Worm (Caenorhabditis elegans): ENCODE results near the gene F59B1.10.
"Not testable (repeated sequence)": the region's sequence is repeated elsewhere in the genome, so short reads cannot be mapped to it uniquely, and the experiment has no call there.

Gene F59B1.10

DNA sequence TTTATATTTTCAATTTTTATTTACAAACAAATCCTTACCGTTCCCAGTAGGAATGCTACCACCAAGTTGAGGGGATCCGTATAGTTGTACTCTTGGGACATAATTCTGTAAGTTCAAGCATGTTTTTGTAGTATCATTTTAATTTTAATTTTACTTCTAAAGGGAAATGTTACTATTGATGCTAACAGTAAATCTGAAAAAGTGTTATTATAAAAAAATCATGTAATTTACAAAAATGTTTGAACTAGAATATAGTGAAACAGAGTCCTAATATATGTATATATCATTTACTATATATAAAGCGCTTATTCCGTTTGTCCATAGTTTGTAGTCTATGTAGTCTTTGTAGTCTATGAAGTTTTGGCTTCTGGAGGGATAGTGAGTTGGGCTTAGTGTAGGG, 27.2 kb downstream of the F59B1.10 start, which contains the start of gene srx-93:
Gene srx-93 (minus strand): TSS at position 101 of the 400 bp plus-strand sequence.
- not testable (repeated sequence) for TF ChIP-seq ceh-31, ets-4, nfya-1 (tag; optimal IDR thresholded peaks at IDR 0.05)

DNA sequence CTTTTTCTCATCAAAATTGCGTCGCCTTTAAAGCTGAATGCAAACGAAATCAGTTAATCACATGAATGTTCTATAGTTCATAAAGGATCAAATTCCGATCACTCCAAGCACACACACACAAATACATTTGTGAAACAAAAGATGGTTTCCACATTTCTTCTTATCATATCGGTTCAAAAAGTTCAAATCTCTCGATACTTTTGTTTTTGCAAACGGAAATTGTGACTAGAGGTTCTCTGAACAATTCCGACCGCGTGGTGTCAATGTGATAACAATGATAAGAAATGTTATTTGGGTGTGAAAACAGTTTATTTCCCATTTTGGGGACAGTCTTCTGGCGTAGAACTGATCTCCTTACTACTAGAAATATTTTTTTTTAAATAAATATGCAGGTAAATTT, 30.9 kb downstream of the F59B1.10 start:
- TF ChIP-seq ceh-14 (tag; optimal IDR thresholded peaks at IDR 0.05): no peak
- TF ChIP-seq fkh-6 (tag; optimal IDR thresholded peaks at IDR 0.05): no peak
- no peak for TF ChIP-seq hlh-13 (GFP tag; optimal IDR thresholded peaks at IDR 0.05)
- TF ChIP-seq ahr-1 (tag; optimal IDR thresholded peaks at IDR 0.05): no peak
- TF ChIP-seq nfya-1 (tag; optimal IDR thresholded peaks at IDR 0.05): no peak
- no peak for TF ChIP-seq sox-2 (GFP tag; IDR thresholded peaks at IDR 0.05)
- no peak for TF ChIP-seq gmeb-2 (tag; optimal IDR thresholded peaks at IDR 0.05)
- TF ChIP-seq hlh-6 (tag; optimal IDR thresholded peaks at IDR 0.05): no peak
- no peak for TF ChIP-seq ceh-48 (tag; optimal IDR thresholded peaks at IDR 0.05)

DNA sequence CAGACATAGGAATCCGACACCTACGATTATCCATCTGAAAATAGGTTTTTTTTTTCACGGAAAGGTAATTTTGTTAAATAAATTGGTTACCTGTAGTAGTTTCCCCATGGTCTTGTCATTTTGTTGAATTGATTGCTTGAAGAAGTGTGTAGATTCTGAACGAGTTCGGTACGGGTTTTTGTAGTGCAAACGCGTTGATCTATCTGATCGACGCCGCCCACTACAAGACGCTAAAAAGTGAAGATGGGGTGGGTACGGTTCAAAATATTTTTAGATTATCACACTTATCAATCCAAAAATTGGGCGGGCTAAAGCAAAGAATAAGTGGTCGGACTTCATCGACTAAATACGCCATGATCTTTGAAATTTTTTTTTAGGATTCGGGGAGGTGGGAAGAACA, 33.4 kb downstream of the F59B1.10 start, which contains the start of gene T22F3.11:
Gene T22F3.11 (minus strand): TSS at position 157 of the 400 bp plus-strand sequence.
- no peak for TF ChIP-seq fkh-10 (GFP tag; optimal IDR thresholded peaks at IDR 0.05)
- TF ChIP-seq fkh-6 (tag; optimal IDR thresholded peaks at IDR 0.05): no peak
- no peak for TF ChIP-seq eyg-1 (tag; optimal IDR thresholded peaks at IDR 0.05)
- no peak for TF ChIP-seq rnt-1 (tag; optimal IDR thresholded peaks at IDR 0.05)
- no peak for TF ChIP-seq ama-1 (optimal IDR thresholded peaks at IDR 0.05)

DNA sequence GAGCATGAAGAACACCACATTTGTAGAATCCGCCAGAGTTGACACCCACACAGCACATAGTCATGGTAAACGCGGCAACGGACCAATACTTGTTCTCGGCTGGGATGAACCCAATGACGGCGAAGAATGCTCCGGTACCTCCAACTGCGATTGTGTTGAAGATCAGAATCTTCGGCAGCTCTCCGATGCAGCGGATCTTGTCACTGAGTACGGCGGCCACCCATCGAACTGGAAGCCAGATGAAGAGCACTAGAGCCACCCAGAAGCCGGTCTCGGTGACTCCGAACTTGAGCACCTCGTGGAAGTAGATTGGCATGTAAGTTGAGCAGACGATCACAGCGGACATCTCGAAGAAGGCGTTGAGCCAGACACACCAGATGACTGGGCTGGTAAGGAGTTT, 34.7 kb downstream of the F59B1.10 start:
- TF ChIP-seq hlh-6 (tag; optimal IDR thresholded peaks at IDR 0.05): no peak
- no peak for TF ChIP-seq zip-5 (tag; optimal IDR thresholded peaks at IDR 0.05)
- TF ChIP-seq hlh-13 (GFP tag; optimal IDR thresholded peaks at IDR 0.05): no peak
- TF ChIP-seq ets-4 (tag; optimal IDR thresholded peaks at IDR 0.05): no peak
- TF ChIP-seq C38D4.7 (GFP tag; optimal IDR thresholded peaks at IDR 0.05): no peak
- TF ChIP-seq C08G9.2 (tag; optimal IDR thresholded peaks at IDR 0.05): no peak
- TF ChIP-seq ceh-22 (tag; optimal IDR thresholded peaks at IDR 0.05): no peak
- TF ChIP-seq madf-2 (tag; optimal IDR thresholded peaks at IDR 0.05): no peak
- no peak for TF ChIP-seq sox-2 (GFP tag; IDR thresholded peaks at IDR 0.05)
- TF ChIP-seq nhr-11 (tag; optimal IDR thresholded peaks at IDR 0.05): no peak
- no peak for TF ChIP-seq dmd-4 (tag; optimal IDR thresholded peaks at IDR 0.05; ENCODE audit: borderline replicate concordance)
- TF ChIP-seq dve-1 (tag; optimal IDR thresholded peaks at IDR 0.05): no peak

DNA sequence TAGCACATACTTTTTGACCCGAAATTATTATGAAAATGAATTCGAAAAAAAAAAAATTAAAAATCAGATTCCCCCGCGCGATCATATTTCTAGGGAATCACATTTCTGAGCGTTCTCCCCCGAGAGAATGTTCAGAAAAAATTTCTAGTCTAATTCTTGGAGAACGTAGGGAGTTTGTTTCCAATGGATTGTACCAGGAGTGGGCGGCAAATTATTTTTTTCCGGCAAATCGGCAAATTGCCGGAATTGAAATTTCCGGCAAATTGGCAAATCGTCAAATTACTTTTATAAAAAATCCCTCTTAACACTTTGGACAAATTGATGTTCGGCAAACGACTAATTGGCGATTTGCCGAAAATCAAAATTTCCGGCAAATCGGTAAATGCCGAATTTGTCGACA, 36.1 kb downstream of the F59B1.10 start, which contains the start of gene T22F3.10:
Gene T22F3.10 (minus strand): TSS at position 101 of the 400 bp plus-strand sequence.
- no peak for TF ChIP-seq zip-5 (tag; optimal IDR thresholded peaks at IDR 0.05)
- no peak for TF ChIP-seq unc-86 (tag; optimal IDR thresholded peaks at IDR 0.05)
- no peak for TF ChIP-seq ama-1 (optimal IDR thresholded peaks at IDR 0.05)
- no peak for TF ChIP-seq pax-1 (tag; optimal IDR thresholded peaks at IDR 0.05)
- no peak for TF ChIP-seq elt-4 (tag; optimal IDR thresholded peaks at IDR 0.05)
- no peak for TF ChIP-seq tbx-2 (tag; optimal IDR thresholded peaks at IDR 0.05)
- TF ChIP-seq nhr-232 (tag; optimal IDR thresholded peaks at IDR 0.05): no peak
- TF ChIP-seq unc-3 (GFP tag; conservative IDR thresholded peaks at IDR 0.05): no peak
- no peak for TF ChIP-seq unc-3 (tag; optimal IDR thresholded peaks at IDR 0.05)
- no peak for TF ChIP-seq sox-2 (GFP tag; IDR thresholded peaks at IDR 0.05)

DNA sequence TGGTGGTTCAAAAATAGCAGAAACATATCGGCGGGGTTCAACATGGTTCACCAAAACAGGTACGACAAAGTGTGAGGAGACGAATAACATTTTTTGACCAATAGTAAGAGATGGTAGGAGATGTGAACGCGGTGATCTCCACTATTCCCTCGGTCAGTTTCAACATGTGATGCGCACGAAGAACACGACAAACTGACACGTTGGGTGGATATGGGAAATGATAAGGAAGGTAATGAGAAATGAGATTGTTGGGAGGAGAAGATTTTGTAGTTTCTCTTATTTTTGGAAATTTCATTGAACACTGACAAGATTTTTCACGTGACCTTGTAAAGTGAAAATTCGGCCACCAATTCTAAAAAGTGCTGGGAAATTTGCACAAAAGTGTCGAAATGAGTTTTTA, 37.1 kb downstream of the F59B1.10 start:
- TF ChIP-seq dmd-4 (tag; optimal IDR thresholded peaks at IDR 0.05; ENCODE audit: borderline replicate concordance) (no peak), ceh-48 (tag; optimal IDR thresholded peaks at IDR 0.05) (no peak), pros-1 (tag; optimal IDR thresholded peaks at IDR 0.05) (no peak), K09A11.1 (tag; optimal IDR thresholded peaks at IDR 0.05; ENCODE audit: insufficient read depth) (no peak), lin-11 (tag; optimal IDR thresholded peaks at IDR 0.05) (no peak), hlh-6 (tag; optimal IDR thresholded peaks at IDR 0.05) (no peak), hlh-30 (tag; optimal IDR thresholded peaks at IDR 0.05; ENCODE audit: insufficient read depth) (no peak), hlh-8 (tag; optimal IDR thresholded peaks at IDR 0.05) (no peak), K02D7.2 (tag; optimal IDR thresholded peaks at IDR 0.05) (no peak), ceh-18 (tag; optimal IDR thresholded peaks at IDR 0.05) (no peak), pag-3 (tag; optimal IDR thresholded peaks at IDR 0.05; ENCODE audit: borderline replicate concordance) (no peak), hlh-15 (tag; optimal IDR thresholded peaks at IDR 0.05) (no peak), ceh-31 (tag; optimal IDR thresholded peaks at IDR 0.05) (no peak)

Measured in whole organism, late embryonic.